Worm (Caenorhabditis elegans): ENCODE measurements around the gene arx-2.

arx-2 gene

ce11 chrV:10320101-10320761 is 17.9 kb downstream of the arx-2 start, which contains the start of the genes gna-1 and B0024.13:
gna-1 (minus strand) TSS chrV:10320151.
B0024.13 (plus strand) TSS chrV:10320711.
- TF ChIP-seq xbp-1 (tag; optimal IDR thresholded peaks at IDR 0.05): peak; percentile 78
- TF ChIP-seq nhr-20 (tag; optimal IDR thresholded peaks at IDR 0.05): peak; percentile 81
- no peak for TF ChIP-seq hlh-4 (tag; optimal IDR thresholded peaks at IDR 0.05)
- no peak for TF ChIP-seq sup-37 (GFP tag; optimal IDR thresholded peaks at IDR 0.05)
- TF ChIP-seq Y116A8C.19 (tag; optimal IDR thresholded peaks at IDR 0.05; ENCODE audit: borderline replicate concordance): peak; percentile 12
- no peak for TF ChIP-seq nhr-28 (tag; optimal IDR thresholded peaks at IDR 0.05)
- TF ChIP-seq ceh-8 (GFP tag; optimal IDR thresholded peaks at IDR 0.05): no peak
- TF ChIP-seq tbx-2 (tag; optimal IDR thresholded peaks at IDR 0.05): peak; percentile 87
- TF ChIP-seq ceh-82 (tag; optimal IDR thresholded peaks at IDR 0.05): peak; percentile 19 to 68 (median 38)
- TF ChIP-seq ceh-63 (GFP tag; optimal IDR thresholded peaks at IDR 0.05): no peak
- peak; percentile 77 for TF ChIP-seq sox-4 (tag; optimal IDR thresholded peaks at IDR 0.05)
- no peak for TF ChIP-seq grh-1 (GFP tag; IDR thresholded peaks at IDR 0.05)
- TF ChIP-seq zip-4 (GFP tag; optimal IDR thresholded peaks at IDR 0.05): no peak
- TF ChIP-seq lin-35 (GFP tag; optimal IDR thresholded peaks at IDR 0.05): peak; percentile 50 to 59
- TF ChIP-seq mep-1 (tag; optimal IDR thresholded peaks at IDR 0.05): peak; percentile 72
- TF ChIP-seq lin-15B (tag; optimal IDR thresholded peaks at IDR 0.05): peak; percentile 30
- TF ChIP-seq pqm-1 (tag; optimal IDR thresholded peaks at IDR 0.05): no peak
- peak; percentile 37 to 62 (median 58) for TF ChIP-seq dpl-1 (GFP tag; optimal IDR thresholded peaks at IDR 0.05)
- TF ChIP-seq ceh-88 (GFP tag; IDR thresholded peaks at IDR 0.05): peak; percentile 22; the same call in 1 of the 2 replicates
- peak; percentile 19 for TF ChIP-seq jun-1 (tag; optimal IDR thresholded peaks at IDR 0.05)
- TF ChIP-seq nhr-71 (tag; optimal IDR thresholded peaks at IDR 0.05): peak; percentile 85
- peak; percentile 72 for TF ChIP-seq nhr-19 (GFP tag; conservative IDR thresholded peaks at IDR 0.05)
- no peak for TF ChIP-seq hlh-17 (GFP tag; optimal IDR thresholded peaks at IDR 0.05; ENCODE audit: borderline replicate concordance)
- TF ChIP-seq nhr-12 (tag; optimal IDR thresholded peaks at IDR 0.05): no peak
- peak; percentile 87 for TF ChIP-seq nhr-85 (tag)
- no peak; the same call in 1 of the 2 replicates for TF ChIP-seq unc-98 (GFP tag; IDR thresholded peaks at IDR 0.05)
- TF ChIP-seq fkh-8 (tag; optimal IDR thresholded peaks at IDR 0.05): peak; percentile 69
- peak; percentile 35 for TF ChIP-seq nhr-77 (tag; optimal IDR thresholded peaks at IDR 0.05)
- TF ChIP-seq unc-62 (GFP tag; optimal IDR thresholded peaks at IDR 0.05): no peak
- peak; percentile 79 for TF ChIP-seq swsn-7 (tag; optimal IDR thresholded peaks at IDR 0.05)
- TF ChIP-seq mab-9 (GFP tag; IDR thresholded peaks at IDR 0.05): no peak
- TF ChIP-seq unc-130 (tag; optimal IDR thresholded peaks at IDR 0.05): peak; percentile 33
- peak; percentile 57 for TF ChIP-seq isw-1 (GFP tag; IDR thresholded peaks at IDR 0.05)
- TF ChIP-seq nhr-47 (tag; optimal IDR thresholded peaks at IDR 0.05): peak; percentile 81
- no peak for TF ChIP-seq tlp-1 (tag; optimal IDR thresholded peaks at IDR 0.05)
- peak; percentile 33 for TF ChIP-seq C16A3.4 (tag; optimal IDR thresholded peaks at IDR 0.05)
- peak; percentile 87 for TF ChIP-seq fkh-4 (tag; optimal IDR thresholded peaks at IDR 0.05; ENCODE audit: borderline replicate concordance)
- TF ChIP-seq lsy-2 (tag; optimal IDR thresholded peaks at IDR 0.05): peak; percentile 54 to 64
- TF ChIP-seq fos-1 (tag; optimal IDR thresholded peaks at IDR 0.05): no peak
- peak; percentile 44 for TF ChIP-seq skn-1 (tag; optimal IDR thresholded peaks at IDR 0.05)
- TF ChIP-seq elt-3 (tag; optimal IDR thresholded peaks at IDR 0.05): no peak
- no peak for TF ChIP-seq fkh-10 (GFP tag; optimal IDR thresholded peaks at IDR 0.05)
- peak; percentile 41 to 70 for TF ChIP-seq efl-1 (optimal IDR thresholded peaks at IDR 0.05)
- TF ChIP-seq efl-1 (GFP tag; optimal IDR thresholded peaks at IDR 0.05 in 1 of 2): peak; percentile 65 to 95
- TF ChIP-seq dsc-1 (tag; optimal IDR thresholded peaks at IDR 0.05): peak; percentile 82
- TF ChIP-seq ztf-11 (tag; optimal IDR thresholded peaks at IDR 0.05): peak in 1 of 2 experiments; percentile 86
- peak; percentile 64 for TF ChIP-seq C04F5.9 (tag; optimal IDR thresholded peaks at IDR 0.05)
- TF ChIP-seq nhr-11 (tag; optimal IDR thresholded peaks at IDR 0.05): no peak
- peak; percentile 92 for TF ChIP-seq lir-3 (tag; optimal IDR thresholded peaks at IDR 0.05; ENCODE audit: poor library complexity)
- TF ChIP-seq irx-1 (tag; optimal IDR thresholded peaks at IDR 0.05): peak; percentile 81
- TF ChIP-seq ceh-90 (tag; optimal IDR thresholded peaks at IDR 0.05): peak; percentile 86
- TF ChIP-seq pax-3 (tag; optimal IDR thresholded peaks at IDR 0.05): peak; percentile 51

Data from whole organism, L1 larva.